Worm (Caenorhabditis elegans) whole organism, L1 larva: ENCODE data around the gene pcs-1.

Experiments used
- C16A3.4 ChIP-seq: fragments of 150-350 bp; optimal IDR thresholded peaks from 2 replicates; lab custom pipeline; 2014; ENCODE audit warnings: missing biosample characterization, missing genetic modification characterization
- C34B4.2 ChIP-seq: sonication (generic microtip); optimal IDR thresholded peaks from 2 replicates; lab custom pipeline; 2017; ENCODE audit warnings: mild to moderate bottlenecking, missing genetic modification characterization, missing compliant biosample characterization
- Y116A8C.19 ChIP-seq: sonication (generic microtip); optimal IDR thresholded peaks from 2 replicates; lab custom pipeline; 2016; ENCODE audit warnings: missing compliant biosample characterization, missing genetic modification characterization, borderline replicate concordance
- aha-1 ChIP-seq: fragments of 150-350 bp; optimal IDR thresholded peaks from 2 replicates; lab custom pipeline; 2014; ENCODE audit warnings: missing biosample characterization, missing genetic modification characterization
- aly-2 ChIP-seq: fragments of 150-350 bp; optimal IDR thresholded peaks from 2 replicates; lab custom pipeline; 2014; ENCODE audit warnings: missing biosample characterization, missing genetic modification characterization
- blmp-1 ChIP-seq: fragments of 150-350 bp; optimal IDR thresholded peaks from 2 replicates; lab custom pipeline; 2014; ENCODE audit warnings: missing biosample characterization, missing genetic modification characterization
- dpl-1 ChIP-seq, 3 experiments: fragments of 150-350 bp in 2 of 3; sonication (generic microtip) in 1 of 3; optimal IDR thresholded peaks; 2 replicates each; lab custom pipeline; 2014 to 2017; ENCODE audit warnings: missing biosample characterization in 3 of 3, missing genetic modification characterization in 3 of 3, missing genetic modification reagents in 3 of 3
- dsc-1 ChIP-seq: sonication (generic microtip); optimal IDR thresholded peaks from 2 replicates; lab custom pipeline; 2016; ENCODE audit warnings: mild to moderate bottlenecking, missing genetic modification characterization, missing compliant biosample characterization
- efl-1 ChIP-seq, 4 experiments: fragments of 150-350 bp; optimal IDR thresholded peaks in 3 of 4; peaks in 1 of 4; 1 replicate in 1 of 4; 2 replicates in 3 of 4; lab custom pipeline; 2014; ENCODE audit warnings: missing biosample characterization in 2 of 4, missing genetic modification characterization in 2 of 4, missing genetic modification reagents in 2 of 4
- efl-3 ChIP-seq: fragments of 200-800 bp; sonication (Bioruptor generic); optimal IDR thresholded peaks from 2 replicates; lab custom pipeline; 2018; ENCODE audit warnings: mild to moderate bottlenecking, missing genetic modification characterization, missing compliant biosample characterization
- egl-13 ChIP-seq: sonication (generic microtip); optimal IDR thresholded peaks from 2 replicates; lab custom pipeline; 2016; ENCODE audit warnings: missing genotype, missing genetic modification reagents, missing genetic modification characterization, missing compliant biosample characterization
- elt-2 ChIP-seq: sonication (generic microtip); optimal IDR thresholded peaks from 2 replicates; lab custom pipeline; 2016; ENCODE audit warnings: missing genetic modification characterization, mild to moderate bottlenecking, inconsistent platforms, missing compliant biosample characterization, missing genetic modification reagents
- ets-5 ChIP-seq: fragments of 200-800 bp; sonication (Bioruptor generic); IDR thresholded peaks from 2 replicates; pipeline ENCODE4 v1.3.6; 2022; ENCODE audit warnings: missing genetic modification characterization, missing compliant biosample characterization
- fkh-4 ChIP-seq: sonication (generic microtip); optimal IDR thresholded peaks from 2 replicates; lab custom pipeline; 2016; ENCODE audit warnings: missing compliant biosample characterization, missing genetic modification characterization, borderline replicate concordance
- hlh-4 ChIP-seq: sonication (generic microtip); optimal IDR thresholded peaks from 2 replicates; lab custom pipeline; 2016; ENCODE audit warnings: mild to moderate bottlenecking, missing genetic modification characterization, missing compliant biosample characterization
- hpl-2 ChIP-seq: fragments of 150-350 bp; optimal IDR thresholded peaks from 2 replicates; lab custom pipeline; 2014; ENCODE audit warnings: missing biosample characterization, missing genetic modification reagents, missing genetic modification characterization
- jun-1 ChIP-seq: fragments of 150-350 bp; optimal IDR thresholded peaks from 2 replicates; lab custom pipeline; 2014; ENCODE audit warnings: missing biosample characterization, missing genetic modification reagents, missing genetic modification characterization
- lin-14 ChIP-seq: fragments of 200-800 bp; sonication (Bioruptor generic); optimal IDR thresholded peaks from 2 replicates; lab custom pipeline; 2018; ENCODE audit warnings: mild to moderate bottlenecking, missing genetic modification characterization, moderate library complexity, missing compliant biosample characterization
- lin-15B ChIP-seq: fragments of 150-350 bp; sonication (generic microtip); optimal IDR thresholded peaks from 3 replicates; lab custom pipeline; 2014; ENCODE audit warnings: missing biosample characterization, missing genetic modification characterization
- lin-35 ChIP-seq, 2 experiments: fragments of 150-350 bp; optimal IDR thresholded peaks; 2 replicates each; lab custom pipeline; 2014; ENCODE audit warnings: missing biosample characterization in 2 of 2, missing genetic modification characterization in 2 of 2, missing genetic modification reagents in 2 of 2
- lsy-2 ChIP-seq, 2 experiments: fragments of 150-350 bp; optimal IDR thresholded peaks; 2 replicates each; lab custom pipeline; 2014; ENCODE audit warnings: missing biosample characterization in 2 of 2, missing genetic modification characterization in 2 of 2
- nhr-11 ChIP-seq: fragments of 150-350 bp; optimal IDR thresholded peaks from 2 replicates; lab custom pipeline; 2014; ENCODE audit warnings: missing biosample characterization, missing genetic modification characterization
- nhr-20 ChIP-seq: sonication (generic microtip); optimal IDR thresholded peaks from 2 replicates; lab custom pipeline; 2016; ENCODE audit warnings: mild to moderate bottlenecking, missing genetic modification characterization, missing compliant biosample characterization
- nhr-71 ChIP-seq: sonication (generic microtip); optimal IDR thresholded peaks from 2 replicates; lab custom pipeline; 2016; ENCODE audit warnings: mild to moderate bottlenecking, missing genetic modification characterization, moderate library complexity, missing compliant biosample characterization
- nhr-76 ChIP-seq: sonication (generic microtip); optimal IDR thresholded peaks from 2 replicates; lab custom pipeline; 2017; ENCODE audit warnings: missing biosample characterization, missing genetic modification characterization
- nhr-77 ChIP-seq: fragments of 150-350 bp; optimal IDR thresholded peaks from 2 replicates; lab custom pipeline; 2014; ENCODE audit warnings: missing biosample characterization, missing genetic modification characterization
- nhr-85 ChIP-seq: sonication (generic microtip); peaks from one replicate; lab custom pipeline; 2016; ENCODE audit warnings: missing genetic modification characterization, inconsistent platforms, missing compliant biosample characterization
- pax-3 ChIP-seq: fragments of 200-800 bp; sonication (Bioruptor generic); optimal IDR thresholded peaks from 2 replicates; lab custom pipeline; 2018; ENCODE audit warnings: mild to moderate bottlenecking, missing genetic modification characterization, moderate library complexity, missing compliant biosample characterization
- skn-1 ChIP-seq: fragments of 150-350 bp; optimal IDR thresholded peaks from 2 replicates; lab custom pipeline; 2014; ENCODE audit warnings: missing biosample characterization, missing genetic modification characterization
- snu-23 ChIP-seq: sonication (generic microtip); optimal IDR thresholded peaks from 2 replicates; lab custom pipeline; 2016; ENCODE audit warnings: missing genetic modification characterization, missing compliant biosample characterization
- sox-4 ChIP-seq: sonication (generic microtip); optimal IDR thresholded peaks from 2 replicates; lab custom pipeline; 2016; ENCODE audit warnings: missing genetic modification characterization, missing compliant biosample characterization
- sptf-1 ChIP-seq: fragments of 150-350 bp; optimal IDR thresholded peaks from 2 replicates; lab custom pipeline; 2014; ENCODE audit warnings: missing biosample characterization, missing genetic modification characterization
- swsn-7 ChIP-seq: sonication (generic microtip); optimal IDR thresholded peaks from 2 replicates; lab custom pipeline; 2016; ENCODE audit warnings: missing genetic modification characterization, missing compliant biosample characterization
- tbx-2 ChIP-seq: sonication (generic microtip); optimal IDR thresholded peaks from 2 replicates; lab custom pipeline; 2016; ENCODE audit warnings: missing genetic modification characterization, missing compliant biosample characterization
- tlp-1 ChIP-seq: fragments of 150-350 bp; optimal IDR thresholded peaks from 2 replicates; lab custom pipeline; 2014; ENCODE audit warnings: missing biosample characterization, missing genetic modification characterization
- unc-130 ChIP-seq: fragments of 150-350 bp; optimal IDR thresholded peaks from 2 replicates; lab custom pipeline; 2017; ENCODE audit warnings: missing biosample characterization, missing genetic modification characterization, inconsistent platforms
- unc-30 ChIP-seq: sonication (generic microtip); optimal IDR thresholded peaks from 2 replicates; lab custom pipeline; 2017; ENCODE audit warnings: missing biosample characterization, missing genetic modification characterization
- unc-62 ChIP-seq: fragments of 150-350 bp; optimal IDR thresholded peaks from 2 replicates; lab custom pipeline; 2014; ENCODE audit warnings: missing biosample characterization, missing genetic modification reagents, missing genetic modification characterization
- unc-98 ChIP-seq: fragments of 200-800 bp; sonication (Bioruptor generic); IDR thresholded peaks from 2 replicates; pipeline ENCODE4 v1.3.6; 2022; ENCODE audit warnings: missing genetic modification characterization, missing compliant biosample characterization
- vab-15 ChIP-seq: sonication (generic microtip); optimal IDR thresholded peaks from 2 replicates; lab custom pipeline; 2017; ENCODE audit warnings: missing genotype, mild to moderate bottlenecking, missing genetic modification characterization, missing compliant biosample characterization
- xbp-1 ChIP-seq: sonication (generic microtip); optimal IDR thresholded peaks from 2 replicates; lab custom pipeline; 2016; ENCODE audit warnings: missing genetic modification characterization, missing compliant biosample characterization
- zag-1 ChIP-seq: fragments of 150-350 bp; optimal IDR thresholded peaks from 2 replicates; lab custom pipeline; 2014; ENCODE audit warnings: missing biosample characterization, missing genetic modification characterization
- zip-4 ChIP-seq: fragments of 200-800 bp; sonication (Bioruptor generic); optimal IDR thresholded peaks from 2 replicates; lab custom pipeline; 2018; ENCODE audit warnings: mild to moderate bottlenecking, missing genetic modification characterization, moderate library complexity, missing compliant biosample characterization

Gene pcs-1

DNA sequence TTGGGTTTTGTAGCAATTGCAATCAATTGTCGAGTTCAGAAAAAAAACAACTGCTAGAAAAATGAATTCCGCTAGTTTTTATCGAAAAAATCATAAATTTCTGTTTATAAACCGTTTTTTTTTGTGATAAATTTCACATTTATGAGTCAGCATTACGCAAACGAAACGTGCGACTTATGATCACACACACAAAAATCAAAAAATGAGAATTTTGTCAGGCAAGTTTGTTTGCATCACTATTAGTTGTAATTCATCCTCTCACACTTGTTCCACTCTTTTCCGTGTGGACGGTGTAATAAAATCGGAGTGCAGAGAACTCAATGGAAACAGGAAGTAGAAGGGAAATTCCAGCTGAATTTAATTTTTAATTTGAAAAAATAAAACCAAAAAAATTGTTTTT lies at the start of gene pcs-1:
pcs-1 (minus strand) TSS at position 344 of the 400 bp plus-strand sequence.
- TF ChIP-seq lin-14: peak; percentile 27
- no peak for TF ChIP-seq nhr-11

DNA sequence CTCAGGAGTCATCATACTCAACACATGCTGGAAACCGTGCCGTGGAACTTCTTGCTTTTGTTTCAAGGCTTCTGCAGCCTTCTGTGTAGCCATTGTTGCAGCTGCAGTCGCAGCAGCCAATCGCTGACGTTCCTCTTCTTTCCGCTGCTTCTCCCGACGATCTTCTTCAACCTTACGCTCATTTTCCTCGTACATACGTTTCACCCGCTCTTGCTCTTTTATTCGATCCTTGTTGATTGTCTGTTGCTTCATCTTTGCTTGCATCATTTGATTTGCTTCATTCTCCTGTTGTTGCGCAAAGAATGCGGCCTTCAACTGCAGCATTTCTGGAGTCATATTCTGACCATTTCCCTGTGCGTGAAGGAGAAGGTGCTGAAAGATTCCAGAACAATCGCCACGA lies 45.1 kb upstream of the pcs-1 start:
- TF ChIP-seq Y116A8C.19 (tag; lab: Kevin White, UChicago) (no peak), zip-4 (no peak), elt-2 (tag; lab: Kevin White, UChicago) (no peak), snu-23 (GFP tag; lab: Kevin White, UChicago) (no peak), C34B4.2 (no peak)

DNA sequence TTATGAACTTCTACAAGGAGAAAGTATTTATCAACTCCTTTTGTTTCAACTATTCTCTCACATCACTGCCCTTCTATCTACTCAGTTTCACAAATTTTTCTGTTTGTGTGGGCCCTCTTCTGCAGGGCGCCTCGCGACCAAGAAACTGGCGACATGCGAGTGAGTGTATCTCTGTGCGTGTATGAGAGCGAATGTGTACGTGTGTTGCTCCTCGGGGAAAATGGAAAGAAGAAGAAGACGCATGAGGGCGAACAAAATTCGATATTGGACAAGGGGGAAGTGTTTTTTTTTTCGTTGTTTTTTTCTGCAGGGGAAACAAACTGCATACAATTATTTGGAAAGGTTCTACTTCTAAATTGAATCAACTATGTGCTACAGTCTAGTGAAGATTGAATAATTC lies 44.0 kb upstream of the pcs-1 start:
- peak; percentile 11 for TF ChIP-seq aly-2 (tag; lab: Kevin White, UChicago)
- TF ChIP-seq egl-13 (tag; lab: Kevin White, UChicago): no peak
- TF ChIP-seq hlh-4 (tag; lab: Kevin White, UChicago): no peak
- peak; percentile 59 for TF ChIP-seq lin-14
- TF ChIP-seq sox-4 (tag; lab: Kevin White, UChicago): no peak

DNA sequence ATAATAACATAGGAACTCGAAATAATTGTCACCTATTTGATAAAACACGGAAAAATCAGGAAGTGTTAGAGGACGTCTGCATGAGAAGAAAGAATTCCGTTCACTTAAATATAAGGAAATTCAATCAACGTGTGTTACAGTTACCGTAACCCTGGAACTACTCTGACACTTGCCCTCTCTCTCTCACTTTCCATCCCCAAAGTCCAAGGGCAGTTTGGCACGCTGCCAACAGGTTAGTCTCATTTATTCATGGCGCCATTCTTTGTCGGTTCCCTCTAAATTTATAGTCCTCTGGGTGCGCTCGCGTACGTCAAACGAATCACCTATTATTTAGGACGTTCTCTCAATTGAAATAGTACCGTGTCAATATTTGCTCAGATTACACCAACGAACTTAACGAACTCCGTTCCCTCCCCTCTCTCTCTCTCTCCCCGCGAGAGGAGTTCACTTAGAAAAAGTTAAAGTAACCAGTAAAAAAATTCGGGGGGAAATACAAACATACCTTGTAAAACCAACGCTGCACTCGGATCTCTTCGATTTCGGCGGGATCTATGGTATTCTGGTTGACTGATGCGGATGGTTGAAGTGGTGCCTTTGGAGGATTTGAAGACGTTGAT lies 43.2 kb upstream of the pcs-1 start:
- no peak for TF ChIP-seq elt-2 (tag; lab: Kevin White, UChicago)
- TF ChIP-seq lin-35 (GFP tag; optimal IDR thresholded peaks at IDR 0.05; lab: Kevin White, UChicago): no peak
- no peak for TF ChIP-seq tlp-1 (tag; lab: Kevin White, UChicago)
- TF ChIP-seq nhr-20 (tag; lab: Kevin White, UChicago): no peak
- TF ChIP-seq hpl-2 (GFP tag; lab: Kevin White, UChicago): no peak
- TF ChIP-seq zag-1: no peak
- no peak for TF ChIP-seq fkh-4
- TF ChIP-seq lsy-2 (tag; optimal IDR thresholded peaks at IDR 0.05; lab: Kevin White, UChicago): peak in 1 of 2 experiments; percentile 33
- no peak for TF ChIP-seq dsc-1 (tag; lab: Kevin White, UChicago)
- no peak for TF ChIP-seq hlh-4 (tag; lab: Kevin White, UChicago)
- no peak for TF ChIP-seq unc-30
- no peak for TF ChIP-seq pax-3 (tag; lab: Kevin White, UChicago)
- TF ChIP-seq efl-1 (optimal IDR thresholded peaks at IDR 0.05; lab: Kevin White, UChicago): no peak
- peak in 1 of 2 experiments; percentile 73 for TF ChIP-seq efl-1 (GFP tag; optimal IDR thresholded peaks at IDR 0.05 in 1 of 2; lab: Kevin White, UChicago)
- TF ChIP-seq nhr-85: peak; percentile 67
- no peak for TF ChIP-seq xbp-1 (tag; lab: Kevin White, UChicago)
- no peak for TF ChIP-seq zip-4
- TF ChIP-seq vab-15 (tag; lab: Kevin White, UChicago): no peak
- no peak for TF ChIP-seq nhr-71
- no peak for TF ChIP-seq nhr-76 (tag; lab: Kevin White, UChicago)
- no peak for TF ChIP-seq C16A3.4 (tag; lab: Kevin White, UChicago)

DNA sequence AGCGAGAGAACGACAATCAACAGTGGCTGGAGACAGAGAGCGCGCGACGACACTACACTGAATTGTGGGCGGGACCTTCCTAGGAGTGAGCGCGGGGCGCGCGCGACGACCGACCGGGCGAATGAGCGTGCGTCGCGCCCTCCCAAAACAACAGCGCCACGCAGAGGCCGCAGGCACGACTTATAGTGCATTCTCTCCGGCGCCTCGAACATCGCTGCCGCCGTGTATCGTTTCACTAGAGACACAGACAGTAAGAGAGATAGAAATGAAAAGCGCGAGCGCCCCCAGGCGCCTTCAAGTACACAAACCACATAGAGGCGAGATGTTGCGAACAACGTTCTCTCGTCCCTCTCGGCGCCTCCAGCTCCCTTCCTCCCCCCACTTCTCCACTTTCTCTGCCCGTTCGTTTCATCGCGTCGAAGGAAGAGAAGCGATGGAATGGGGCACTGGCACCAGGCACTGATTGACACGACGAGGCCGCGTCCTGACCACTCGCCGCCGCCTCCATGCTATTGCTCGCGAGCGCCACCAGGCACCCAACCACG lies 42.4 kb upstream of the pcs-1 start:
- TF ChIP-seq aha-1 (tag; lab: Kevin White, UChicago) (no peak), C16A3.4 (tag; lab: Kevin White, UChicago) (peak; percentile 49), unc-98 (GFP tag; lab: Robert Waterston, UW) (no peak), efl-3 (no peak), skn-1 (peak; percentile 32), tbx-2 (tag; lab: Kevin White, UChicago) (peak; percentile 62), nhr-11 (no peak), nhr-77 (tag; lab: Kevin White, UChicago) (peak; percentile 65), tlp-1 (tag; lab: Kevin White, UChicago) (no peak), nhr-76 (tag; lab: Kevin White, UChicago) (no peak), efl-1 (optimal IDR thresholded peaks at IDR 0.05; lab: Kevin White, UChicago) (peak; percentile 43 to 46), efl-1 (GFP tag; optimal IDR thresholded peaks at IDR 0.05 in 1 of 2; lab: Kevin White, UChicago) (peak in 1 of 2 experiments; percentile 23), fkh-4 (no peak), snu-23 (GFP tag; lab: Kevin White, UChicago) (peak; percentile 68), ets-5 (GFP tag; lab: Robert Waterston, UW) (no peak), lin-35 (GFP tag; optimal IDR thresholded peaks at IDR 0.05; lab: Kevin White, UChicago) (peak; percentile 59 to 63), swsn-7 (tag; lab: Kevin White, UChicago) (peak; percentile 56), dpl-1 (GFP tag; optimal IDR thresholded peaks at IDR 0.05; lab: Kevin White, UChicago) (peak in 1 of 3 experiments; percentile 24), sptf-1 (tag; lab: Kevin White, UChicago) (no peak), nhr-85 (peak; percentile 79), unc-62 (no peak), lin-15B (tag; lab: Kevin White, UChicago) (peak; percentile 42), blmp-1 (tag; lab: Kevin White, UChicago) (peak; percentile 85), jun-1 (tag; lab: Kevin White, UChicago) (peak; percentile 49), unc-130 (tag; lab: Kevin White, UChicago) (peak; percentile 29)
